Worm (Caenorhabditis elegans): Measurements from ENCODE around the gene Y26G10.6.

Y26G10.6 gene

ce11 chrV:17684857-17685256, 14.9 kb upstream of the Y26G10.6 start, which contains the start of the genes F59A1.16 and F59A1.6 (continued):
- TF ChIP-seq snpc-1.1 (tag; optimal IDR thresholded peaks at IDR 0.05; ENCODE audit: insufficient read depth) (no peak), mxl-1 (tag; optimal IDR thresholded peaks at IDR 0.05) (no peak), cebp-2 (GFP tag; IDR thresholded peaks at IDR 0.05) (no peak)

ce11 chrV:17686852-17687251, 12.9 kb upstream of the Y26G10.6 start, which contains the start of gene F59A1.18:
Gene F59A1.18 (minus strand): TSS chrV:17686952.
- TF ChIP-seq F23B12.7 (tag; optimal IDR thresholded peaks at IDR 0.05; ENCODE audit: insufficient read depth): no peak
- TF ChIP-seq pbrm-1 (GFP tag; IDR thresholded peaks at IDR 0.05): no peak
- TF ChIP-seq somi-1 (GFP tag; optimal IDR thresholded peaks at IDR 0.05): no peak
- TF ChIP-seq cebp-1 (GFP tag; IDR thresholded peaks at IDR 0.05): no peak
- TF ChIP-seq cebp-1 (tag; optimal IDR thresholded peaks at IDR 0.05): no peak
- TF ChIP-seq F57A8.1 (GFP tag; optimal IDR thresholded peaks at IDR 0.05): no peak
- no peak for TF ChIP-seq snpc-4 (GFP tag; optimal IDR thresholded peaks at IDR 0.05)
- no peak for TF ChIP-seq snpc-4 (tag; optimal IDR thresholded peaks at IDR 0.05)
- TF ChIP-seq athp-1 (tag; optimal IDR thresholded peaks at IDR 0.05): no peak
- no peak for TF ChIP-seq atf-7 (tag; optimal IDR thresholded peaks at IDR 0.05)
- TF ChIP-seq F37B4.10 (GFP tag; IDR thresholded peaks at IDR 0.05): no peak
- no peak for TF ChIP-seq let-526 (GFP tag; IDR thresholded peaks at IDR 0.05)

ce11 chrV:17687398-17687797, 12.4 kb upstream of the Y26G10.6 start:
- 0 out of 2 replicates have a peak, but pooled peaks have one; percentile 44 for TF ChIP-seq madf-3 (GFP tag; IDR thresholded peaks at IDR 0.05)
- peak; percentile 88 for TF ChIP-seq lin-26 (GFP tag; IDR thresholded peaks at IDR 0.05)
- TF ChIP-seq lsl-1 (GFP tag; optimal IDR thresholded peaks at IDR 0.05): peak; percentile 19
- TF ChIP-seq nhr-90 (tag; optimal IDR thresholded peaks at IDR 0.05): peak; percentile 22
- peak; percentile 35 for TF ChIP-seq ztf-18 (tag; optimal IDR thresholded peaks at IDR 0.05)
- peak; percentile 43; the same call in 1 of the 2 replicates for TF ChIP-seq ztf-25 (GFP tag; IDR thresholded peaks at IDR 0.05)
- peak; percentile 6 for TF ChIP-seq him-1 (tag; optimal IDR thresholded peaks at IDR 0.05)
- TF ChIP-seq rpc-1 (optimal IDR thresholded peaks at IDR 0.05): peak; percentile 52
- peak; percentile 84 for TF ChIP-seq rpc-1 (tag; optimal IDR thresholded peaks at IDR 0.05)
- TF ChIP-seq rec-8 (tag; optimal IDR thresholded peaks at IDR 0.05): peak in 1 of 2 experiments; percentile 11
- TF ChIP-seq D2030.7 (GFP tag; IDR thresholded peaks at IDR 0.05): 0 out of 2 replicates have a peak, but pooled peaks have one; percentile 21
- peak; percentile 84 for TF ChIP-seq tbp1 (GFP tag; optimal IDR thresholded peaks at IDR 0.05)
- TF ChIP-seq hlh-12 (tag; optimal IDR thresholded peaks at IDR 0.05): peak; percentile 59
- TF ChIP-seq athp-1 (tag; optimal IDR thresholded peaks at IDR 0.05): peak; percentile 29
- TF ChIP-seq B0261.1 (tag; optimal IDR thresholded peaks at IDR 0.05): peak; percentile 65
- TF ChIP-seq pbrm-1 (GFP tag; IDR thresholded peaks at IDR 0.05): peak; percentile 40; the same call in 1 of the 2 replicates
- peak; percentile 76 for TF ChIP-seq die-1 (tag; optimal IDR thresholded peaks at IDR 0.05)
- peak; percentile 86 for TF ChIP-seq attf-6 (GFP tag; IDR thresholded peaks at IDR 0.05)
- TF ChIP-seq Y53F4B.3 (GFP tag; IDR thresholded peaks at IDR 0.05): 0 out of 2 replicates have a peak, but pooled peaks have one; percentile 30
- TF ChIP-seq madf-6 (GFP tag; IDR thresholded peaks at IDR 0.05): peak; percentile 38; the same call in 1 of the 2 replicates
- TF ChIP-seq hmg-1.2 (GFP tag; IDR thresholded peaks at IDR 0.05): peak; percentile 36

- TF ChIP-seq mes-4 (tag; optimal IDR thresholded peaks at IDR 0.05) (no peak), mcd-1 (GFP tag; IDR thresholded peaks at IDR 0.05) (no peak), lin-26 (GFP tag; IDR thresholded peaks at IDR 0.05) (no peak), sdz-38 (tag; optimal IDR thresholded peaks at IDR 0.05) (no peak), let-607 (tag; optimal IDR thresholded peaks at IDR 0.05) (no peak), ceh-27 (GFP tag; optimal IDR thresholded peaks at IDR 0.05) (no peak), ceh-100 (GFP tag; IDR thresholded peaks at IDR 0.05) (no peak), nhr-120 (GFP tag; IDR thresholded peaks at IDR 0.05) (no peak), efl-1 (GFP tag; optimal IDR thresholded peaks at IDR 0.05) (no peak), F39B2.1 (GFP tag; IDR thresholded peaks at IDR 0.05) (no peak), ztf-6 (GFP tag; IDR thresholded peaks at IDR 0.05) (no peak), sptf-2 (GFP tag; optimal IDR thresholded peaks at IDR 0.05) (no peak), lin-35 (GFP tag; optimal IDR thresholded peaks at IDR 0.05) (no peak)
Measured at ce11 chrV:17690922-17691321, 8.8 kb upstream of the Y26G10.6 start, which contains the start of gene F59A1.13. Gene F59A1.13 (minus strand): TSS chrV:17691022.
